Worm (Caenorhabditis elegans): Measurements from ENCODE around the gene rnp-4.

- TF ChIP-seq nhr-237 (tag; optimal IDR thresholded peaks at IDR 0.05) (no peak), snpc-4 (tag; optimal IDR thresholded peaks at IDR 0.05) (no peak), unc-39 (tag; optimal IDR thresholded peaks at IDR 0.05) (no peak), cey-2 (tag; optimal IDR thresholded peaks at IDR 0.05; ENCODE audit: borderline replicate concordance, insufficient read depth) (no peak), lin-15B (tag; optimal IDR thresholded peaks at IDR 0.05) (no peak), fkh-10 (GFP tag; optimal IDR thresholded peaks at IDR 0.05) (no peak), hmg-1.1 (GFP tag; IDR thresholded peaks at IDR 0.05) (no peak), nhr-111 (GFP tag; optimal IDR thresholded peaks at IDR 0.05) (no peak), spr-1 (tag; optimal IDR thresholded peaks at IDR 0.05) (no peak), dpl-1 (GFP tag; optimal IDR thresholded peaks at IDR 0.05) (no peak), nhr-6 (tag; optimal IDR thresholded peaks at IDR 0.05) (no peak)
Measured at ce11 chrIII:4379717-4380116, 26.4 kb upstream of the rnp-4 start, which contains the start of gene B0284.3.

Data from whole organism, L4 larva.